Fruit fly (Drosophila melanogaster) whole organism, prepupa: ENCODE results near the gene Spt20.
A peak's percentile ranks its signal among the peaks of the same experiment; 100 is the strongest.

ENCODE experiments used
- Blimp-1 ChIP-seq: fragments of 200-800 bp; sonication (Bioruptor generic); optimal IDR thresholded peaks from 3 replicates; lab custom pipeline; 2017; ENCODE audit warnings: missing biosample characterization, missing genetic modification characterization, mild to moderate bottlenecking, moderate library complexity, missing genetic modification reagents
- CG10631 ChIP-seq: fragments of 200-800 bp; sonication (Bioruptor generic); optimal IDR thresholded peaks from 2 replicates; lab custom pipeline; 2016; ENCODE audit warnings: missing biosample characterization, missing genetic modification characterization
- CG10669 ChIP-seq: fragments of 200-800 bp; sonication (Bioruptor generic); optimal IDR thresholded peaks from 3 replicates; lab custom pipeline; 2018; ENCODE audit warnings: missing biosample characterization, mild to moderate bottlenecking, missing genetic modification characterization, moderate library complexity
- CG11294 ChIP-seq: fragments of 200-800 bp; sonication (Bioruptor generic); IDR thresholded peaks from 2 replicates; pipeline ENCODE4 v1.3.6; 2022; ENCODE audit warnings: missing biosample characterization, missing genetic modification characterization
- CG11762 ChIP-seq: fragments of 200-800 bp; sonication (Bioruptor generic); optimal IDR thresholded peaks from 3 replicates; lab custom pipeline; 2016; ENCODE audit warnings: missing biosample characterization, missing genetic modification characterization; ENCODE audit not compliant: insufficient read depth
- CG15336 ChIP-seq: fragments of 200-800 bp; sonication (Bioruptor generic); IDR thresholded peaks from 2 replicates; pipeline ENCODE4 v1.3.6; 2022; ENCODE audit warnings: missing biosample characterization, missing genetic modification characterization
- CG1621 ChIP-seq: fragments of 200-800 bp; sonication (Bioruptor generic); optimal IDR thresholded peaks from 3 replicates; lab custom pipeline; 2018; ENCODE audit warnings: missing biosample characterization, mild to moderate bottlenecking, missing genetic modification characterization
- CG16779 ChIP-seq: fragments of 200-800 bp; sonication (Bioruptor generic); optimal IDR thresholded peaks from 3 replicates; lab custom pipeline; 2017; ENCODE audit warnings: missing biosample characterization, mild to moderate bottlenecking, missing genetic modification characterization
- CG3032 ChIP-seq: fragments of 200-800 bp; optimal IDR thresholded peaks from 2 replicates; lab custom pipeline; 2019; ENCODE audit warnings: missing biosample characterization, mild to moderate bottlenecking, missing genetic modification characterization, moderate library complexity
- CG32006 ChIP-seq: fragments of 200-800 bp; sonication (Bioruptor generic); optimal IDR thresholded peaks from 3 replicates; lab custom pipeline; 2017; ENCODE audit warnings: missing biosample characterization, mild to moderate bottlenecking, missing genetic modification characterization
- CG3919 ChIP-seq: fragments of 200-800 bp; sonication (Bioruptor generic); optimal IDR thresholded peaks from 3 replicates; lab custom pipeline; 2016; ENCODE audit warnings: missing biosample characterization, missing genetic modification characterization
- CG4318 ChIP-seq: fragments of 200-800 bp; sonication (Bioruptor generic); optimal IDR thresholded peaks from 3 replicates; lab custom pipeline; 2017; ENCODE audit warnings: missing biosample characterization, mild to moderate bottlenecking, missing genetic modification characterization
- CG6163 ChIP-seq: fragments of 200-800 bp; sonication (Bioruptor generic); IDR thresholded peaks from 3 replicates; pipeline ENCODE4 v1.3.6; 2022; ENCODE audit warnings: missing biosample characterization, missing genetic modification characterization
- CG6276 ChIP-seq: fragments of 200-800 bp; sonication (Bioruptor generic); optimal IDR thresholded peaks from 2 replicates; lab custom pipeline; 2017; ENCODE audit warnings: missing biosample characterization, mild to moderate bottlenecking, missing genetic modification characterization
- CG6792 ChIP-seq: fragments of 200-800 bp; sonication (Bioruptor generic); optimal IDR thresholded peaks from 3 replicates; lab custom pipeline; 2016; ENCODE audit warnings: missing biosample characterization, missing genetic modification characterization
- CG6808 ChIP-seq: fragments of 200-800 bp; sonication (Bioruptor generic); optimal IDR thresholded peaks from 3 replicates; lab custom pipeline; 2017; ENCODE audit warnings: missing biosample characterization, missing genetic modification characterization, mild to moderate bottlenecking, moderate library complexity, missing genetic modification reagents
- CG7368 ChIP-seq: fragments of 200-800 bp; sonication (Bioruptor generic); optimal IDR thresholded peaks from 3 replicates; lab custom pipeline; 2016; ENCODE audit warnings: missing biosample characterization, missing genetic modification characterization
- CG8119 ChIP-seq: fragments of 200-800 bp; sonication (Bioruptor generic); IDR thresholded peaks from 3 replicates; pipeline ENCODE4 v1.3.6; 2022; ENCODE audit warnings: missing biosample characterization, missing genetic modification characterization
- CG8319 ChIP-seq: fragments of 200-800 bp; sonication (Bioruptor generic); optimal IDR thresholded peaks from 3 replicates; lab custom pipeline; 2016; ENCODE audit warnings: missing biosample characterization, missing genetic modification characterization
- CG8632 ChIP-seq: fragments of 200-800 bp; sonication (Bioruptor generic); optimal IDR thresholded peaks from 3 replicates; lab custom pipeline; 2016; ENCODE audit warnings: missing biosample characterization, missing genetic modification characterization
- CG9139 ChIP-seq: fragments of 200-800 bp; sonication (Bioruptor generic); optimal IDR thresholded peaks from 3 replicates; lab custom pipeline; 2017; ENCODE audit warnings: missing biosample characterization, mild to moderate bottlenecking, missing genetic modification characterization
- Eip75B ChIP-seq: fragments of 200-800 bp; sonication (Bioruptor generic); optimal IDR thresholded peaks from 3 replicates; lab custom pipeline; 2016; ENCODE audit warnings: missing biosample characterization, missing genetic modification characterization
- Eip78C ChIP-seq: fragments of 200-800 bp; sonication (Bioruptor generic); peaks from one replicate; lab custom pipeline; 2016; ENCODE audit warnings: missing biosample characterization, missing genetic modification characterization
- Eip93F ChIP-seq: fragments of 200-800 bp; sonication (Bioruptor generic); optimal IDR thresholded peaks from 2 replicates; lab custom pipeline; 2016; ENCODE audit warnings: missing biosample characterization, mild to moderate bottlenecking, missing genetic modification characterization
- Ets21C ChIP-seq: fragments of 200-800 bp; sonication (Bioruptor generic); optimal IDR thresholded peaks from 3 replicates; lab custom pipeline; 2016; ENCODE audit warnings: missing biosample characterization, missing genetic modification characterization
- Ets96B ChIP-seq: fragments of 200-800 bp; optimal IDR thresholded peaks from 2 replicates; lab custom pipeline; 2019; ENCODE audit warnings: missing biosample characterization, mild to moderate bottlenecking, missing genetic modification characterization, moderate library complexity
- Hr38 ChIP-seq: sonication (Bioruptor generic); optimal IDR thresholded peaks from 2 replicates; lab custom pipeline; 2016; ENCODE audit warnings: missing biosample characterization, missing genetic modification characterization
- Hr39 ChIP-seq: fragments of 200-800 bp; sonication (Bioruptor generic); optimal IDR thresholded peaks from 2 replicates; lab custom pipeline; 2016; ENCODE audit warnings: missing biosample characterization, missing genetic modification characterization
- Hr4 ChIP-seq: fragments of 200-800 bp; sonication (Bioruptor generic); optimal IDR thresholded peaks from 3 replicates; lab custom pipeline; 2016; ENCODE audit warnings: missing biosample characterization, missing genetic modification characterization
- Lpt ChIP-seq: fragments of 200-800 bp; sonication (Bioruptor generic); optimal IDR thresholded peaks from 3 replicates; lab custom pipeline; 2016; ENCODE audit warnings: missing biosample characterization, missing genetic modification characterization
- Smox ChIP-seq: fragments of 200-800 bp; sonication (Bioruptor generic); optimal IDR thresholded peaks from 3 replicates; lab custom pipeline; 2016; ENCODE audit warnings: missing biosample characterization, missing genetic modification characterization
- Sox102F ChIP-seq: fragments of 200-800 bp; sonication (Bioruptor generic); optimal IDR thresholded peaks from 2 replicates; lab custom pipeline; 2016; ENCODE audit warnings: missing biosample characterization, mild to moderate bottlenecking, missing genetic modification characterization
- Sox14 ChIP-seq: fragments of 200-800 bp; sonication (Bioruptor generic); optimal IDR thresholded peaks from 3 replicates; lab custom pipeline; 2016; ENCODE audit warnings: missing biosample characterization, missing genetic modification characterization
- Sox15 ChIP-seq: fragments of 200-800 bp; sonication (Bioruptor generic); optimal IDR thresholded peaks from 3 replicates; lab custom pipeline; 2016; ENCODE audit warnings: missing biosample characterization, missing genetic modification characterization
- achi ChIP-seq: fragments of 200-800 bp; sonication (Bioruptor generic); optimal IDR thresholded peaks from 3 replicates; lab custom pipeline; 2016; ENCODE audit warnings: missing biosample characterization, missing genetic modification characterization
- cyc ChIP-seq: fragments of 200-800 bp; sonication (Bioruptor generic); optimal IDR thresholded peaks from 3 replicates; lab custom pipeline; 2016; ENCODE audit warnings: missing biosample characterization, missing genetic modification characterization
- dac ChIP-seq: fragments of 200-800 bp; sonication (Bioruptor generic); optimal IDR thresholded peaks from 2 replicates; lab custom pipeline; 2017; ENCODE audit warnings: missing biosample characterization, mild to moderate bottlenecking, missing genetic modification characterization
- dsx ChIP-seq: fragments of 200-800 bp; optimal IDR thresholded peaks from 3 replicates; lab custom pipeline; 2019; ENCODE audit warnings: missing biosample characterization, mild to moderate bottlenecking, missing genetic modification characterization, moderate library complexity; ENCODE audit not compliant: poor library complexity, severe bottlenecking
- fd59A ChIP-seq: fragments of 200-800 bp; sonication (Bioruptor generic); optimal IDR thresholded peaks from 2 replicates; lab custom pipeline; 2017; ENCODE audit warnings: missing biosample characterization, mild to moderate bottlenecking, missing genetic modification characterization, missing genetic modification reagents
- net ChIP-seq: fragments of 200-800 bp; sonication (Bioruptor generic); optimal IDR thresholded peaks from 3 replicates; lab custom pipeline; 2016; ENCODE audit warnings: missing biosample characterization, missing genetic modification characterization
- pdm3 ChIP-seq: fragments of 200-800 bp; sonication (Bioruptor generic); optimal IDR thresholded peaks from 3 replicates; lab custom pipeline; 2016; ENCODE audit warnings: missing biosample characterization, missing genetic modification characterization
- salr ChIP-seq, 2 experiments: fragments of 200-800 bp; sonication (Bioruptor generic); optimal IDR thresholded peaks; 3 replicates each; lab custom pipeline; 2016 to 2018; ENCODE audit warnings: missing biosample characterization in 2 of 2, missing genetic modification characterization in 2 of 2, mild to moderate bottlenecking in 1 of 2
- spab ChIP-seq: fragments of 200-800 bp; sonication (Bioruptor generic); optimal IDR thresholded peaks from 2 replicates; lab custom pipeline; 2017; ENCODE audit warnings: missing biosample characterization, mild to moderate bottlenecking, missing genetic modification characterization, missing genetic modification reagents
- svp ChIP-seq: fragments of 200-800 bp; sonication (Bioruptor generic); peaks from one replicate; lab custom pipeline; 2016; ENCODE audit warnings: missing biosample characterization, missing genetic modification characterization
- topi ChIP-seq: fragments of 200-800 bp; sonication (Bioruptor generic); optimal IDR thresholded peaks from 3 replicates; lab custom pipeline; 2016; ENCODE audit warnings: missing biosample characterization, missing genetic modification characterization

Gene Spt20

DNA sequence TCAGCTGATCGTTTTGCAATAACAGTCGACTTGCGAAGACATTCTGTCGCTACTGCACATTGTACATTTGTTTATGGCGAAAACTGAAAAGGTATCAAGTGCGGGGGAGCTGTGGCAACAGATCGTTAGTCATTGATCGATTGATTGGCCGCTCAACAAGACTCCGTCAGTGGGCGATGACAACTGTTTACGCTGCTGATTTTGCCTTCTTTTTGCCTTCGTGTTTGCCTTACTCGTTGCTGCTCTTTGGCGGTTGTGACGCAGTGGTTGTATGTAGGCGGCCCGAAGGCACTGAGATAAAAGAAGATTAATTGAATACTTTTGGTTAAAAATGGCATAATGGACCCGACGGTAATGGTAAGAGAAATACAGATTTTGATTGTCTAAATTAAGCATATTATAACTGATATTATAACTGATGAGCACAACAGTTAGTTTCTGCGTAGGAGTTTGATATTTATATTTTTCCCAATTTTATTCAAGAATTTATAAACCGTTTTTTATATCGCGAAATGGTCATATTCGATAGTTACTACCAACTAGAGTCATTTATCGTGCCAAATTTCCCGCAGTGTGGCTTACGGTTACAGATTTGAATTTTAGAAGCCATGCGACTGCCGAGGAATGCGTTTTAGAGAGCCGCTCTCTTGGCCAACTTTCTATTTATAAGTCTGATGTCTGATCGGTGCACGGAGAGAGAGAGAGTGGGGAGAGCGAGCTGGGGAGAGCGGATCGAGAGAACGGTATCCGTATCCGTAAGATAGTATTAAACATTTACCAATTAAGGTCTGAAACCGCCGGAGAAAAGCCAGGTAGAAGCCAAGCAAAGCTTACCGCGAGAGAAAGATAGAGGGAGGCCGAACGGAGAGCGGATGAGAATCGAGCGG is 25.7 kb upstream of the Spt20 start (continued):
- TF ChIP-seq Eip93F (GFP tag; lab: Kevin White, UChicago) (peak; percentile 63), CG8319 (GFP tag; lab: Kevin White, UChicago) (peak; percentile 84), CG6276 (GFP tag; lab: Kevin White, UChicago) (peak; percentile 97), svp (GFP tag; lab: Kevin White, UChicago) (peak; percentile 93), CG32006 (GFP tag; lab: Kevin White, UChicago) (peak; percentile 98), CG6792 (GFP tag; lab: Kevin White, UChicago) (peak; percentile 91), Eip78C (GFP tag; lab: Kevin White, UChicago) (peak; percentile 99), CG6163 (peak; percentile 92), Sox15 (GFP tag; lab: Kevin White, UChicago) (peak; percentile 80), CG10669 (peak; percentile 89), CG3032 (tag; lab: Kevin White, UChicago) (peak; percentile 92)

DNA sequence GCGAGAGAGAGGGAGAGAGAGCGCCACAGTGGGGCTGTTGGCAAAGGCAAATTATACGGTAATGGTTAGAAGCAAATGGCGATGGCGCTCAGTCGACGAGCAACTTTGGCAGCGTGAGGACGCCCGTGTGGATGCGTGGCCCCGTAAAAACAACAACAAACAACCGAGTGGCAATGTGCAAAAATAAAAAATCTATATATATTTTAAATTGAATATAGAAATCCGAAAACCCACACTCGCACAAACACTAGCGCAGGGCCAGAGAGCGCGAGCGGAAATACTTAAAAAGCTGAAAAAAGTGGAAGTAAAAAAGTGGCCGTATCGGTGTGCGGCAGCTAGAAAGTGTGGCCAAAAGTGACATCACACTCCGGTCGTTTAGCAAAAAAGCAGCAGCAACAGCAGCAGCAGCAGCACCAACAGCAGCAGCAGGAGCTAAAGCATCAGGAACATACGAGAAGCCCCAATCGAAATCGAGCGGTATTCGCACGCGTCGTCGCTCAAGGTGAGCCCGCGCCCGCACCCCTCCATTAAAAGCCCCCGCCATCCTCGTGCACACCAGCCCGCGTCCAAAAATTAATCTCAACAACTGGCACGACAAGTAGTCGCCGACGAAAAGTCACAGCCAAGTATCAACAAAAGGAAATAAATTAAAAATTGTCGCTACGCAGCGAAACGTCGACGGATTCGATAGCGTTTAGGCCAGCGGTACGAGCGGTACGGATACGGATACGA is 24.9 kb upstream of the Spt20 start, which contains the start of gene stv:
TSS of gene stv (plus strand) at position 89 of the 732 bp plus-strand sequence.
- peak; percentile 77 for TF ChIP-seq Eip78C (GFP tag; lab: Kevin White, UChicago)
- peak; percentile 35 for TF ChIP-seq CG1621
- TF ChIP-seq Sox14, result no peak
- no peak for TF ChIP-seq CG6808 (GFP tag; lab: Kevin White, UChicago)
- no peak for TF ChIP-seq Sox15 (GFP tag; lab: Kevin White, UChicago)
- no peak for TF ChIP-seq CG8632 (GFP tag; lab: Kevin White, UChicago)
- no peak for TF ChIP-seq net (GFP tag; lab: Kevin White, UChicago)
- no peak for TF ChIP-seq CG10631
- TF ChIP-seq CG7368 (GFP tag; lab: Kevin White, UChicago), result no peak
- TF ChIP-seq Hr38 (GFP tag; lab: Kevin White, UChicago), result no peak
- no peak for TF ChIP-seq dsx (GFP tag; lab: Kevin White, UChicago)
- TF ChIP-seq topi, result no peak
- no peak for TF ChIP-seq cyc (GFP tag; lab: Kevin White, UChicago)
- TF ChIP-seq CG8319 (GFP tag; lab: Kevin White, UChicago), result no peak
- no peak for TF ChIP-seq achi (GFP tag; lab: Kevin White, UChicago)
- no peak for TF ChIP-seq Blimp-1 (GFP tag; lab: Kevin White, UChicago)
- no peak for TF ChIP-seq Ets21C
- TF ChIP-seq Hr4 (GFP tag; lab: Kevin White, UChicago), result no peak
- no peak for TF ChIP-seq CG10669
- TF ChIP-seq svp (GFP tag; lab: Kevin White, UChicago), result peak; percentile 68
- TF ChIP-seq CG6163, result peak; percentile 50; the same call in 1 of the 3 replicates
- no peak for TF ChIP-seq CG9139 (GFP tag; lab: Kevin White, UChicago)
- no peak for TF ChIP-seq pdm3 (GFP tag; lab: Kevin White, UChicago)
- no peak for TF ChIP-seq dac (GFP tag; lab: Kevin White, UChicago)
- TF ChIP-seq fd59A (GFP tag; lab: Kevin White, UChicago), result no peak
- no peak for TF ChIP-seq CG3919
- no peak for TF ChIP-seq CG6792 (GFP tag; lab: Kevin White, UChicago)
- no peak for TF ChIP-seq CG32006 (GFP tag; lab: Kevin White, UChicago)
- TF ChIP-seq CG3032 (tag; lab: Kevin White, UChicago), result no peak
- no peak for TF ChIP-seq salr (GFP tag; optimal IDR thresholded peaks at IDR 0.05; lab: Kevin White, UChicago)
- no peak for TF ChIP-seq CG15336 (GFP tag; lab: Robert Waterston, UW)
- TF ChIP-seq Hr39 (GFP tag; lab: Kevin White, UChicago), result no peak
- TF ChIP-seq CG8119 (GFP tag; lab: Robert Waterston, UW), result peak; percentile 33; the same call in 2 of the 3 replicates
- no peak for TF ChIP-seq Smox (GFP tag; lab: Kevin White, UChicago)
- TF ChIP-seq Lpt (GFP tag; lab: Kevin White, UChicago), result no peak
- no peak for TF ChIP-seq Eip75B (GFP tag; lab: Kevin White, UChicago)
- TF ChIP-seq CG11294, result no peak
- no peak for TF ChIP-seq CG16779 (tag; lab: Kevin White, UChicago)
- no peak for TF ChIP-seq Eip93F (GFP tag; lab: Kevin White, UChicago)
- TF ChIP-seq CG11762 (GFP tag; lab: Kevin White, UChicago), result no peak
- TF ChIP-seq CG4318 (GFP tag; lab: Kevin White, UChicago), result no peak
- TF ChIP-seq Sox102F (GFP tag; lab: Kevin White, UChicago), result no peak
- TF ChIP-seq Ets96B (tag; lab: Kevin White, UChicago), result no peak
- no peak for TF ChIP-seq spab (GFP tag; lab: Kevin White, UChicago)
